Worm (Caenorhabditis elegans): ENCODE results near the gene clec-59.
A peak's percentile ranks its signal among the peaks of the same experiment; 100 is the strongest.

The clec-59 gene

ce11 chrII:10476039-10476438 lies 3.2 kb downstream of the clec-59 start, which contains the start of gene clec-58:
clec-58 (minus strand) TSS chrII:10476139.
- TF ChIP-seq efl-1 (optimal IDR thresholded peaks at IDR 0.05) (no peak), efl-1 (GFP tag; optimal IDR thresholded peaks at IDR 0.05 in 1 of 2) (peak in 1 of 2 experiments; percentile 47), lin-39 (tag; optimal IDR thresholded peaks at IDR 0.05) (no peak)

- TF ChIP-seq jun-1 (tag; optimal IDR thresholded peaks at IDR 0.05) (no peak), elt-3 (tag; optimal IDR thresholded peaks at IDR 0.05) (no peak), hpl-2 (GFP tag; optimal IDR thresholded peaks at IDR 0.05) (no peak), lsy-2 (tag; optimal IDR thresholded peaks at IDR 0.05) (no peak), ceh-82 (tag; optimal IDR thresholded peaks at IDR 0.05) (no peak), sup-37 (GFP tag; optimal IDR thresholded peaks at IDR 0.05) (no peak), fos-1 (tag; optimal IDR thresholded peaks at IDR 0.05) (no peak), dsc-1 (tag; optimal IDR thresholded peaks at IDR 0.05) (no peak), mdl-1 (tag; optimal IDR thresholded peaks at IDR 0.05) (no peak), Y116A8C.19 (tag; optimal IDR thresholded peaks at IDR 0.05; ENCODE audit: borderline replicate concordance) (no peak), ztf-4 (tag; optimal IDR thresholded peaks at IDR 0.05) (no peak), nhr-237 (tag; optimal IDR thresholded peaks at IDR 0.05) (no peak)
Measured at ce11 chrII:10471790-10472189, 7.5 kb downstream of the clec-59 start, which contains the start of gene ZK666.2. ZK666.2 (minus strand) TSS chrII:10471890.

ce11 chrII:10471247-10471646 lies 8.0 kb downstream of the clec-59 start, which contains the start of gene ZK666.1:
ZK666.1 (minus strand) TSS chrII:10471347.
- TF ChIP-seq alr-1 (tag; optimal IDR thresholded peaks at IDR 0.05; ENCODE audit: borderline replicate concordance) (no peak), isw-1 (GFP tag; IDR thresholded peaks at IDR 0.05) (no peak), ceh-8 (GFP tag; optimal IDR thresholded peaks at IDR 0.05) (no peak), unc-130 (tag; optimal IDR thresholded peaks at IDR 0.05) (no peak), hpl-2 (GFP tag; optimal IDR thresholded peaks at IDR 0.05) (no peak), nhr-12 (tag; optimal IDR thresholded peaks at IDR 0.05) (no peak), egl-13 (tag; optimal IDR thresholded peaks at IDR 0.05) (no peak), ceh-90 (tag; optimal IDR thresholded peaks at IDR 0.05) (no peak), fos-1 (tag; optimal IDR thresholded peaks at IDR 0.05) (no peak), jun-1 (tag; optimal IDR thresholded peaks at IDR 0.05) (no peak), xbp-1 (tag; optimal IDR thresholded peaks at IDR 0.05) (no peak), lir-3 (tag; optimal IDR thresholded peaks at IDR 0.05; ENCODE audit: poor library complexity) (no peak), aha-1 (tag; optimal IDR thresholded peaks at IDR 0.05) (no peak), vab-15 (tag; optimal IDR thresholded peaks at IDR 0.05) (no peak), mdl-1 (tag; optimal IDR thresholded peaks at IDR 0.05) (no peak), unc-62 (GFP tag; optimal IDR thresholded peaks at IDR 0.05) (no peak)

- TF ChIP-seq lsy-2 (tag; optimal IDR thresholded peaks at IDR 0.05) (no peak), aly-2 (tag; optimal IDR thresholded peaks at IDR 0.05) (no peak), elt-2 (tag; optimal IDR thresholded peaks at IDR 0.05) (peak; percentile 57)
Measured at ce11 chrII:10470159-10470558, 9.1 kb downstream of the clec-59 start, which contains the start of gene clec-143. clec-143 (minus strand) TSS chrII:10470297.

ce11 chrII:10466552-10466951 lies 12.7 kb downstream of the clec-59 start, which contains the start of gene tnc-2:
tnc-2 (plus strand) TSS chrII:10466852.
- no peak for TF ChIP-seq nhr-90 (tag; optimal IDR thresholded peaks at IDR 0.05; ENCODE audit: poor library complexity)
- no peak for TF ChIP-seq efl-1 (optimal IDR thresholded peaks at IDR 0.05)
- TF ChIP-seq efl-1 (GFP tag; optimal IDR thresholded peaks at IDR 0.05 in 1 of 2), result peak in 1 of 2 experiments; percentile 51
- no peak for TF ChIP-seq snu-23 (GFP tag; optimal IDR thresholded peaks at IDR 0.05)

- no peak for TF ChIP-seq nhr-47 (tag; optimal IDR thresholded peaks at IDR 0.05)
- TF ChIP-seq ceh-8 (GFP tag; optimal IDR thresholded peaks at IDR 0.05), result no peak
- no peak for TF ChIP-seq isw-1 (GFP tag; IDR thresholded peaks at IDR 0.05)
- TF ChIP-seq fkh-4 (tag; optimal IDR thresholded peaks at IDR 0.05; ENCODE audit: borderline replicate concordance), result no peak
- TF ChIP-seq swsn-7 (tag; optimal IDR thresholded peaks at IDR 0.05), result no peak
- TF ChIP-seq ceh-88 (GFP tag; IDR thresholded peaks at IDR 0.05), result no peak
- TF ChIP-seq nhr-76 (tag; optimal IDR thresholded peaks at IDR 0.05), result no peak
- TF ChIP-seq ceh-90 (tag; optimal IDR thresholded peaks at IDR 0.05), result no peak
- no peak for TF ChIP-seq unc-62 (GFP tag; optimal IDR thresholded peaks at IDR 0.05)
- TF ChIP-seq efl-3 (GFP tag; optimal IDR thresholded peaks at IDR 0.05), result no peak
- TF ChIP-seq egl-27 (tag; optimal IDR thresholded peaks at IDR 0.05), result no peak
- no peak for TF ChIP-seq hpl-2 (GFP tag; optimal IDR thresholded peaks at IDR 0.05)
- TF ChIP-seq nhr-237 (tag; optimal IDR thresholded peaks at IDR 0.05), result no peak
- TF ChIP-seq ets-5 (GFP tag; IDR thresholded peaks at IDR 0.05), result no peak
- TF ChIP-seq zip-4 (GFP tag; optimal IDR thresholded peaks at IDR 0.05), result no peak
- TF ChIP-seq nhr-77 (tag; optimal IDR thresholded peaks at IDR 0.05), result no peak
Measured at ce11 chrII:10464230-10464920, 14.9 kb downstream of the clec-59 start, which contains the start of the genes ZK673.6 and sdz-37. ZK673.6 (minus strand) TSS chrII:10464330. sdz-37 (plus strand) TSS chrII:10464870.
